ENCODE assay signal across 1 fruit fly cellular context in the genomic region with DNA sequence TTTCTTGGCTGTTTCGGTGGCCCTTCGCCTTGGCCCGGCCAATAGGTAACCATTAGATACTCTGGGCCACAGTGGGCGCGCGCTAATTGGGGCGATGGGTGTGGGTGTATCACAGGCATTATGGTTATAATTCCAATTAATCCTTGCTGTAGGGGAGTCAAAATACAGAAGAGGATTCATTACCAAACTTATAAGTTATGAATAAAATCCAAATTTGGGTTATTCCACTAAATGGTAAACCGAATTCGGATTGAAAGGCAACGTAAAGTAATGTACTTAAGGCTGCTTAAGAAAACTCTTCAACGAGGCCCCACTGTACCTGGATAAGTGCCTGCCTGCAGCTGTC.
TF ChIP-seq lines count a peak whose summit lies in the region.

No protein-coding gene starts in this region.

TF ChIP-seq in whole organism, embryonic, 481 proteins besides CTCF, POLR2A, EP300 and RAD21 (continued from another document and continues in another):
- TF ChIP-seq ara (GFP tag; IDR thresholded peaks at IDR 0.05; lab: Robert Waterston, UW) (no peak), CG18011 (GFP tag; optimal IDR thresholded peaks at IDR 0.05; lab: Kevin White, UChicago) (no peak), fd64A (GFP tag; optimal IDR thresholded peaks at IDR 0.05; lab: Kevin White, UChicago) (no peak), tll (GFP tag; optimal IDR thresholded peaks at IDR 0.05; lab: Kevin White, UChicago) (no peak), GATAe (GFP tag; conservative IDR thresholded peaks at IDR 0.05; lab: Robert Waterston, UW) (no peak), Med (GFP tag; lab: Kevin White, UChicago) (peak; percentile 85), eyg (GFP tag; optimal IDR thresholded peaks at IDR 0.05; lab: Kevin White, UChicago) (peak; percentile 39), CG8478 (optimal IDR thresholded peaks at IDR 0.05; lab: Kevin White, UChicago) (no peak), klu (GFP tag; IDR thresholded peaks at IDR 0.05; lab: Robert Waterston, UW) (peak; percentile 57; the same call in 1 of the 2 replicates), chn (GFP tag; optimal IDR thresholded peaks at IDR 0.05; lab: Kevin White, UChicago) (no peak), Aef1 (GFP tag; IDR thresholded peaks at IDR 0.05; lab: Robert Waterston, UW) (peak; percentile 45; the same call in 1 of the 3 replicates), zfh1 (GFP tag; IDR thresholded peaks at IDR 0.05; lab: Robert Waterston, UW) (peak; percentile 5; the same call in 1 of the 3 replicates), sens-2 (GFP tag; IDR thresholded peaks at IDR 0.05; lab: Robert Waterston, UW) (no peak), bigmax (GFP tag; optimal IDR thresholded peaks at IDR 0.05; lab: Kevin White, UChicago) (no peak), nerfin-1 (tag; optimal IDR thresholded peaks at IDR 0.05; lab: Kevin White, UChicago) (peak; percentile 52), chif (GFP tag; optimal IDR thresholded peaks at IDR 0.05; lab: Kevin White, UChicago) (peak in 1 of 2 experiments; percentile 41), D19A (tag; optimal IDR thresholded peaks at IDR 0.05; lab: Kevin White, UChicago) (peak; percentile 49), CG10274 (GFP tag; optimal IDR thresholded peaks at IDR 0.05; lab: Kevin White, UChicago) (peak; percentile 20), HLH54F (GFP tag; optimal IDR thresholded peaks at IDR 0.05; lab: Kevin White, UChicago) (no peak), CG14441 (GFP tag; IDR thresholded peaks at IDR 0.05; lab: Robert Waterston, UW) (peak; percentile 30; the same call in 1 of the 2 replicates), CG14860 (GFP tag; IDR thresholded peaks at IDR 0.05; lab: Robert Waterston, UW; ENCODE audit: partially characterized antibody) (no peak), jumu (GFP tag; optimal IDR thresholded peaks at IDR 0.05; lab: Kevin White, UChicago) (peak; percentile 47), Rfx (GFP tag; IDR thresholded peaks at IDR 0.05; lab: Robert Waterston, UW) (peak; percentile 64), D19B (GFP tag; optimal IDR thresholded peaks at IDR 0.05; lab: Kevin White, UChicago) (peak; percentile 27), ranshi (GFP tag; IDR thresholded peaks at IDR 0.05; lab: Robert Waterston, UW) (peak; percentile 42; the same call in 1 of the 2 replicates), CG6689 (GFP tag; IDR thresholded peaks at IDR 0.05; lab: Robert Waterston, UW) (peak; percentile 40; the same call in 1 of the 2 replicates), bsh (GFP tag; optimal IDR thresholded peaks at IDR 0.05; lab: Kevin White, UChicago) (no peak), CG14667 (GFP tag; IDR thresholded peaks at IDR 0.05; lab: Robert Waterston, UW) (0 out of 2 replicates have a peak, but pooled peaks have one; percentile 25), CG4820 (GFP tag; optimal IDR thresholded peaks at IDR 0.05; lab: Kevin White, UChicago) (peak; percentile 24), Atf-2 (GFP tag; optimal IDR thresholded peaks at IDR 0.05; lab: Kevin White, UChicago) (no peak), Camta (GFP tag; optimal IDR thresholded peaks at IDR 0.05; lab: Kevin White, UChicago) (no peak), CG8359 (GFP tag; optimal IDR thresholded peaks at IDR 0.05; lab: Kevin White, UChicago; ENCODE audit: borderline replicate concordance) (peak; percentile 4), CG2678 (tag; optimal IDR thresholded peaks at IDR 0.05; lab: Kevin White, UChicago) (peak; percentile 75), CG9727 (GFP tag; optimal IDR thresholded peaks at IDR 0.05; lab: Kevin White, UChicago) (peak; percentile 20), CG7556 (GFP tag; optimal IDR thresholded peaks at IDR 0.05; lab: Kevin White, UChicago) (no peak), Asciz (GFP tag; optimal IDR thresholded peaks at IDR 0.05; lab: Kevin White, UChicago) (peak; percentile 55), danr (GFP tag; IDR thresholded peaks at IDR 0.05; lab: Robert Waterston, UW) (0 out of 2 replicates have a peak, but pooled peaks have one; percentile 30), CG2199 (GFP tag; IDR thresholded peaks at IDR 0.05; lab: Robert Waterston, UW) (no peak), peb (GFP tag; IDR thresholded peaks at IDR 0.05; lab: Robert Waterston, UW) (peak; percentile 43; the same call in 1 of the 2 replicates), CG18619 (GFP tag; optimal IDR thresholded peaks at IDR 0.05; lab: Kevin White, UChicago) (no peak), CG5245 (GFP tag; optimal IDR thresholded peaks at IDR 0.05; lab: Kevin White, UChicago) (no peak), CG17186 (GFP tag; optimal IDR thresholded peaks at IDR 0.05; lab: Kevin White, UChicago) (no peak), grau (tag; optimal IDR thresholded peaks at IDR 0.05; lab: Kevin White, UChicago) (no peak), gem (tag; optimal IDR thresholded peaks at IDR 0.05; lab: Kevin White, UChicago) (peak; percentile 54), gsb (GFP tag; IDR thresholded peaks at IDR 0.05; lab: Robert Waterston, UW) (peak; percentile 25; the same call in 1 of the 2 replicates), Mrtf (GFP tag; IDR thresholded peaks at IDR 0.05; lab: Robert Waterston, UW) (peak; percentile 59; the same call in 2 of the 3 replicates), gfzf (GFP tag; optimal IDR thresholded peaks at IDR 0.05; lab: Kevin White, UChicago) (no peak), Bgb (GFP tag; IDR thresholded peaks at IDR 0.05; lab: Robert Waterston, UW; ENCODE audit: partially characterized antibody) (no peak), CG11085 (GFP tag; IDR thresholded peaks at IDR 0.05; lab: Robert Waterston, UW) (peak; percentile 26; the same call in 1 of the 2 replicates), Lhr (GFP tag; optimal IDR thresholded peaks at IDR 0.05; lab: Kevin White, UChicago) (no peak), Hr3 (GFP tag; optimal IDR thresholded peaks at IDR 0.05; lab: Kevin White, UChicago) (no peak), caup (GFP tag; optimal IDR thresholded peaks at IDR 0.05; lab: Kevin White, UChicago; ENCODE audit: severe bottlenecking) (peak; percentile 29), CG11723 (GFP tag; optimal IDR thresholded peaks at IDR 0.05; lab: Kevin White, UChicago) (no peak), CG18599 (GFP tag; optimal IDR thresholded peaks at IDR 0.05; lab: Kevin White, UChicago) (peak; percentile 75), chm (GFP tag; IDR thresholded peaks at IDR 0.05; lab: Robert Waterston, UW) (no peak), CG6272 (GFP tag; IDR thresholded peaks at IDR 0.05; lab: Robert Waterston, UW) (peak; percentile 35; the same call in 1 of the 2 replicates), Side (GFP tag; optimal IDR thresholded peaks at IDR 0.05; lab: Kevin White, UChicago) (no peak), Fer3 (tag; optimal IDR thresholded peaks at IDR 0.05; lab: Kevin White, UChicago) (peak; percentile 35), NK7.1 (GFP tag; optimal IDR thresholded peaks at IDR 0.05; lab: Kevin White, UChicago) (no peak), nmo (GFP tag; optimal IDR thresholded peaks at IDR 0.05; lab: Kevin White, UChicago) (peak; percentile 57), CG6175 (GFP tag; IDR thresholded peaks at IDR 0.05; lab: Robert Waterston, UW) (no peak), run (tag; optimal IDR thresholded peaks at IDR 0.05; lab: Kevin White, UChicago) (peak; percentile 21), Usf (GFP tag; optimal IDR thresholded peaks at IDR 0.05; lab: Kevin White, UChicago) (no peak), CG9215 (GFP tag; IDR thresholded peaks at IDR 0.05; lab: Robert Waterston, UW) (peak; percentile 60), HHEX (GFP tag; optimal IDR thresholded peaks at IDR 0.05; lab: Kevin White, UChicago) (peak; percentile 50), H2.0 (GFP tag; IDR thresholded peaks at IDR 0.05; lab: Robert Waterston, UW) (no peak), CG10462 (GFP tag; optimal IDR thresholded peaks at IDR 0.05; lab: Kevin White, UChicago) (no peak), h (optimal IDR thresholded peaks at IDR 0.05; lab: Kevin White, UChicago) (no peak), CG18476 (GFP tag; optimal IDR thresholded peaks at IDR 0.05; lab: Kevin White, UChicago) (peak; percentile 23), Hr78 (GFP tag; optimal IDR thresholded peaks at IDR 0.05; lab: Kevin White, UChicago) (peak in 1 of 2 experiments; percentile 59), C15 (GFP tag; IDR thresholded peaks at IDR 0.05; lab: Robert Waterston, UW) (no peak), al (GFP tag; IDR thresholded peaks at IDR 0.05; lab: Robert Waterston, UW) (peak; percentile 45), Pdp1 (GFP tag; optimal IDR thresholded peaks at IDR 0.05; lab: Kevin White, UChicago) (peak in 1 of 2 experiments; percentile 4), CG30403 (GFP tag; optimal IDR thresholded peaks at IDR 0.05; lab: Kevin White, UChicago) (peak; percentile 20), phol (tag; optimal IDR thresholded peaks at IDR 0.05; lab: Kevin White, UChicago) (peak; percentile 65), NFAT (GFP tag; IDR thresholded peaks at IDR 0.05; lab: Robert Waterston, UW) (peak; percentile 28; the same call in 1 of the 2 replicates), CG11695 (GFP tag; IDR thresholded peaks at IDR 0.05; lab: Robert Waterston, UW) (peak; percentile 54; the same call in 2 of the 3 replicates), Sox100B (GFP tag; optimal IDR thresholded peaks at IDR 0.05; lab: Kevin White, UChicago) (peak; percentile 41), Gug (GFP tag; IDR thresholded peaks at IDR 0.05; lab: Robert Waterston, UW) (peak; percentile 65; the same call in 2 of the 4 replicates), lmd (GFP tag; IDR thresholded peaks at IDR 0.05; lab: Robert Waterston, UW) (peak; percentile 73), Hmx (GFP tag; optimal IDR thresholded peaks at IDR 0.05; lab: Kevin White, UChicago) (no peak), CG7372 (GFP tag; IDR thresholded peaks at IDR 0.05; lab: Robert Waterston, UW) (0 out of 2 replicates have a peak, but pooled peaks have one; percentile 32), lola (GFP tag; optimal IDR thresholded peaks at IDR 0.05; lab: Kevin White, UChicago) (no peak), CG15011 (GFP tag; optimal IDR thresholded peaks at IDR 0.05; lab: Kevin White, UChicago) (peak; percentile 28), H15 (GFP tag; IDR thresholded peaks at IDR 0.05; lab: Robert Waterston, UW) (0 out of 3 replicates have a peak, but pooled peaks have one; percentile 17), CG10431 (GFP tag; optimal IDR thresholded peaks at IDR 0.05; lab: Kevin White, UChicago) (no peak), CG15514 (GFP tag; optimal IDR thresholded peaks at IDR 0.05; lab: Kevin White, UChicago) (peak; percentile 41), zen2 (GFP tag; IDR thresholded peaks at IDR 0.05; lab: Robert Waterston, UW; ENCODE audit: partially characterized antibody) (no peak), Doc2 (GFP tag; IDR thresholded peaks at IDR 0.05; lab: Robert Waterston, UW) (no peak; the same call in 1 of the 2 replicates), Dref (GFP tag; IDR thresholded peaks at IDR 0.05; lab: Robert Waterston, UW) (no peak), CG8765 (GFP tag; IDR thresholded peaks at IDR 0.05; lab: Robert Waterston, UW) (no peak), CG7963 (GFP tag; IDR thresholded peaks at IDR 0.05; lab: Robert Waterston, UW; ENCODE audit: partially characterized antibody) (no peak), insv (GFP tag; optimal IDR thresholded peaks at IDR 0.05; lab: Kevin White, UChicago) (no peak), tgo (GFP tag; IDR thresholded peaks at IDR 0.05; lab: Robert Waterston, UW) (peak; percentile 59; the same call in 2 of the 3 replicates), CG14050 (GFP tag; IDR thresholded peaks at IDR 0.05; lab: Robert Waterston, UW) (0 out of 3 replicates have a peak, but pooled peaks have one; percentile 10), ind (GFP tag; optimal IDR thresholded peaks at IDR 0.05; lab: Kevin White, UChicago) (peak; percentile 66), CG10366 (GFP tag; IDR thresholded peaks at IDR 0.05; lab: Robert Waterston, UW) (no peak), dysf (GFP tag; IDR thresholded peaks at IDR 0.05; lab: Robert Waterston, UW) (peak; percentile 83), Fer2 (tag; optimal IDR thresholded peaks at IDR 0.05; lab: Kevin White, UChicago) (peak; percentile 34), CG4730 (GFP tag; IDR thresholded peaks at IDR 0.05; lab: Robert Waterston, UW) (peak; percentile 23; the same call in 1 of the 2 replicates), Ets97D (GFP tag; optimal IDR thresholded peaks at IDR 0.05; lab: Kevin White, UChicago) (no peak), Dad (GFP tag; optimal IDR thresholded peaks at IDR 0.05; lab: Kevin White, UChicago) (no peak), Awh (GFP tag; IDR thresholded peaks at IDR 0.05; lab: Robert Waterston, UW) (0 out of 2 replicates have a peak, but pooled peaks have one; percentile 53), slp2 (GFP tag; optimal IDR thresholded peaks at IDR 0.05; lab: Kevin White, UChicago) (no peak), Ptx1 (GFP tag; IDR thresholded peaks at IDR 0.05; lab: Robert Waterston, UW) (peak; percentile 69), Xrp1 (GFP tag; IDR thresholded peaks at IDR 0.05; lab: Robert Waterston, UW) (peak; percentile 71), zen (tag; optimal IDR thresholded peaks at IDR 0.05; lab: Kevin White, UChicago) (peak; percentile 33), kah (GFP tag; optimal IDR thresholded peaks at IDR 0.05; lab: Kevin White, UChicago) (no peak), CG1233 (GFP tag; optimal IDR thresholded peaks at IDR 0.05; lab: Kevin White, UChicago) (peak; percentile 40), CG34376 (GFP tag; optimal IDR thresholded peaks at IDR 0.05; lab: Kevin White, UChicago) (peak; percentile 13), CG7357 (GFP tag; IDR thresholded peaks at IDR 0.05; lab: Robert Waterston, UW) (peak; percentile 50; the same call in 1 of the 3 replicates), CG32772 (GFP tag; IDR thresholded peaks at IDR 0.05; lab: Robert Waterston, UW) (peak; percentile 55; the same call in 1 of the 2 replicates), wek (GFP tag; optimal IDR thresholded peaks at IDR 0.05; lab: Kevin White, UChicago) (no peak), CG31224 (GFP tag; IDR thresholded peaks at IDR 0.05; lab: Robert Waterston, UW) (0 out of 2 replicates have a peak, but pooled peaks have one; percentile 30), CG2875 (GFP tag; optimal IDR thresholded peaks at IDR 0.05; lab: Kevin White, UChicago) (no peak), pfk (GFP tag; optimal IDR thresholded peaks at IDR 0.05; lab: Kevin White, UChicago) (no peak), Eip74EF (GFP tag; optimal IDR thresholded peaks at IDR 0.05; lab: Kevin White, UChicago) (peak in 1 of 2 experiments; percentile 23), CG10267 (tag; optimal IDR thresholded peaks at IDR 0.05; lab: Kevin White, UChicago) (peak; percentile 39), Fer1 (GFP tag; optimal IDR thresholded peaks at IDR 0.05; lab: Kevin White, UChicago) (peak; percentile 75), CG11456 (GFP tag; IDR thresholded peaks at IDR 0.05; lab: Robert Waterston, UW) (0 out of 3 replicates have a peak, but pooled peaks have one; percentile 41), Oaz (GFP tag; IDR thresholded peaks at IDR 0.05; lab: Robert Waterston, UW) (no peak), gce (GFP tag; IDR thresholded peaks at IDR 0.05; lab: Robert Waterston, UW) (no peak), fd96Cb (tag; optimal IDR thresholded peaks at IDR 0.05; lab: Kevin White, UChicago) (peak; percentile 46), CG1647 (GFP tag; optimal IDR thresholded peaks at IDR 0.05; lab: Kevin White, UChicago) (no peak)
